Fruit fly (Drosophila melanogaster): ENCODE data around the gene Dnaaf5.

The Dnaaf5 gene

dm6 chr3R:14356619-14357018 is 5.0 kb downstream of the Dnaaf5 start (continued):
- TF ChIP-seq CG2889 (GFP tag; IDR thresholded peaks at IDR 0.05) (0 out of 3 replicates have a peak, but pooled peaks have one; percentile 6), odd (GFP tag; optimal IDR thresholded peaks at IDR 0.05) (no peak), gt (GFP tag; IDR thresholded peaks at IDR 0.05) (no peak), nmo (GFP tag; optimal IDR thresholded peaks at IDR 0.05) (peak; percentile 14), Blimp-1 (GFP tag; optimal IDR thresholded peaks at IDR 0.05) (peak; percentile 21), zfh2 (GFP tag; optimal IDR thresholded peaks at IDR 0.05) (peak; percentile 5), Antp (GFP tag; optimal IDR thresholded peaks at IDR 0.05) (peak; percentile 29), trem (tag; optimal IDR thresholded peaks at IDR 0.05) (no peak), Dbx (GFP tag; IDR thresholded peaks at IDR 0.05) (peak; percentile 62; the same call in 1 of the 3 replicates), psq (GFP tag; optimal IDR thresholded peaks at IDR 0.05) (no peak), nom (GFP tag; optimal IDR thresholded peaks at IDR 0.05) (peak; percentile 2), prd (optimal IDR thresholded peaks at IDR 0.05) (no peak), prd (GFP tag; IDR thresholded peaks at IDR 0.05) (peak; percentile 71), CG10209 (GFP tag; optimal IDR thresholded peaks at IDR 0.05) (peak; percentile 22), bcd (GFP tag; optimal IDR thresholded peaks at IDR 0.05) (peak; percentile 18), esg (GFP tag; conservative IDR thresholded peaks at IDR 0.05) (peak; percentile 44; the same call in 1 of the 2 replicates), CG34422 (GFP tag; IDR thresholded peaks at IDR 0.05) (peak; percentile 53; the same call in 1 of the 3 replicates), pfk (GFP tag; optimal IDR thresholded peaks at IDR 0.05) (no peak), slp2 (GFP tag; optimal IDR thresholded peaks at IDR 0.05) (no peak), bab2 (GFP tag; optimal IDR thresholded peaks at IDR 0.05) (peak; percentile 54), CG3847 (GFP tag; IDR thresholded peaks at IDR 0.05) (peak; percentile 43; the same call in 1 of the 2 replicates), slbo (GFP tag; IDR thresholded peaks at IDR 0.05) (peak; percentile 62), Tbp (GFP tag; optimal IDR thresholded peaks at IDR 0.05) (no peak), D19A (tag; optimal IDR thresholded peaks at IDR 0.05) (no peak), Hr51 (GFP tag; optimal IDR thresholded peaks at IDR 0.05) (peak in 1 of 2 experiments; percentile 41), ranshi (GFP tag; IDR thresholded peaks at IDR 0.05) (no peak), CG6683 (GFP tag; optimal IDR thresholded peaks at IDR 0.05) (no peak), Rfx (GFP tag; IDR thresholded peaks at IDR 0.05) (peak; percentile 52), CG9932 (GFP tag; IDR thresholded peaks at IDR 0.05) (peak; percentile 42), dysf (GFP tag; IDR thresholded peaks at IDR 0.05) (0 out of 3 replicates have a peak, but pooled peaks have one; percentile 12), CG7556 (GFP tag; optimal IDR thresholded peaks at IDR 0.05) (peak; percentile 21), Optix (GFP tag; IDR thresholded peaks at IDR 0.05) (peak; percentile 64), CG10654 (GFP tag; optimal IDR thresholded peaks at IDR 0.05) (no peak), Hr3 (GFP tag; optimal IDR thresholded peaks at IDR 0.05) (peak; percentile 8), CkIIα-i1 (GFP tag; IDR thresholded peaks at IDR 0.05) (no peak), seq (GFP tag; IDR thresholded peaks at IDR 0.05) (peak; percentile 54; the same call in 1 of the 2 replicates), CG3995 (GFP tag; optimal IDR thresholded peaks at IDR 0.05) (no peak), CG6175 (GFP tag; IDR thresholded peaks at IDR 0.05) (no peak), CG2712 (tag; optimal IDR thresholded peaks at IDR 0.05) (peak; percentile 15), tgo (GFP tag; IDR thresholded peaks at IDR 0.05) (peak; percentile 39; the same call in 2 of the 3 replicates), Fer1 (GFP tag; optimal IDR thresholded peaks at IDR 0.05) (peak; percentile 34), CG31388 (GFP tag; optimal IDR thresholded peaks at IDR 0.05) (no peak), caup (GFP tag; optimal IDR thresholded peaks at IDR 0.05; ENCODE audit: severe bottlenecking) (peak; percentile 11), Meics (GFP tag; optimal IDR thresholded peaks at IDR 0.05) (peak; percentile 36), croc (GFP tag; conservative IDR thresholded peaks at IDR 0.05) (no peak), mld (GFP tag; IDR thresholded peaks at IDR 0.05; ENCODE audit: partially characterized antibody) (no peak), grau (tag; optimal IDR thresholded peaks at IDR 0.05) (peak; percentile 28), sisA (GFP tag; IDR thresholded peaks at IDR 0.05) (peak; percentile 56), Med (GFP tag) (peak; percentile 91), CG13775 (GFP tag; optimal IDR thresholded peaks at IDR 0.05) (peak; percentile 1), Mes4 (GFP tag; optimal IDR thresholded peaks at IDR 0.05) (no peak), disco-r (GFP tag; optimal IDR thresholded peaks at IDR 0.05) (no peak)
